Fruit fly (Drosophila melanogaster) Kc167 (cell line): ENCODE measurements around the gene gdl-ORF39.

Experiments
- Myc ChIP-seq: fragments of >200 bp; optimal IDR thresholded peaks from 2 replicates; lab custom pipeline; 2017; ENCODE audit warnings: missing external identifiers
- Sin3A ChIP-seq: fragments of >200 bp; optimal IDR thresholded peaks from 2 replicates; lab custom pipeline; 2018; ENCODE audit warnings: missing external identifiers
- h ChIP-seq: fragments of >200 bp; optimal IDR thresholded peaks from 3 replicates; lab custom pipeline; 2018; ENCODE audit warnings: missing external identifiers
- insv ChIP-seq: fragments of >200 bp; optimal IDR thresholded peaks from 3 replicates; lab custom pipeline; 2018; ENCODE audit warnings: missing external identifiers
- psq ChIP-seq: fragments of >200 bp; optimal IDR thresholded peaks from 2 replicates; lab custom pipeline; 2017; ENCODE audit warnings: missing external identifiers
- ttk ChIP-seq: sonication (Bioruptor generic); optimal IDR thresholded peaks from 2 replicates; lab custom pipeline; 2017; ENCODE audit warnings: missing external identifiers

gdl-ORF39 gene

DNA sequence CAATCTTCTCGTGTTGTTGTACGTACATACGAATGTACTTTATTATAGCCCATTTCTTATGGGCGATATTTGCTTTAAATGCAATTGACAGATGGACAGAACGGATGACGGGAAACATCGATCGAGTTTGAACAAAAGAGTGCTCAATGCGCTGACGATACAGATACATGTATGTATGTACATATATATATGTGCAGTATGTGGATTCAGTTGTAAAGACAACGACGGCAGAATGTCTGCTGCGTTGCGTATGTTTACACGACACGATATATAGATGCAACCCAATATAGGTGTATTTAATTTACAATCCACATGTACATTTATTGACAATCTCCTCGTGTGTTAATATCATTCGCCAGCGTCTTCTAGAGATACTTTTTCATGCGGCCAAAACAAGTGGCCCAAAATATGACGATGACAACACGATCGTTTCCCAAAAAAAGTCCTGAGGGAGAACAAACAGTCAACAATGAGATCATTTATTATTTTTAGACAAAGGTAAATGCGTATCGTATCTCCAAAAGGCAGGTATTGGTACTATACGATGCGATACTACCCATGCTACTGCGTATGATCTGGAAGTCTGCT lies 21.5 kb downstream of the gdl-ORF39 start:
- TF ChIP-seq h = no peak
- no peak for TF ChIP-seq psq
- no peak for TF ChIP-seq Myc (lab: Kevin White, UChicago)
- TF ChIP-seq Sin3A (lab: Kevin White, UChicago) = no peak
- TF ChIP-seq insv (lab: Kevin White, UChicago) = no peak
- no peak for TF ChIP-seq ttk (lab: Kevin White, UChicago)

DNA sequence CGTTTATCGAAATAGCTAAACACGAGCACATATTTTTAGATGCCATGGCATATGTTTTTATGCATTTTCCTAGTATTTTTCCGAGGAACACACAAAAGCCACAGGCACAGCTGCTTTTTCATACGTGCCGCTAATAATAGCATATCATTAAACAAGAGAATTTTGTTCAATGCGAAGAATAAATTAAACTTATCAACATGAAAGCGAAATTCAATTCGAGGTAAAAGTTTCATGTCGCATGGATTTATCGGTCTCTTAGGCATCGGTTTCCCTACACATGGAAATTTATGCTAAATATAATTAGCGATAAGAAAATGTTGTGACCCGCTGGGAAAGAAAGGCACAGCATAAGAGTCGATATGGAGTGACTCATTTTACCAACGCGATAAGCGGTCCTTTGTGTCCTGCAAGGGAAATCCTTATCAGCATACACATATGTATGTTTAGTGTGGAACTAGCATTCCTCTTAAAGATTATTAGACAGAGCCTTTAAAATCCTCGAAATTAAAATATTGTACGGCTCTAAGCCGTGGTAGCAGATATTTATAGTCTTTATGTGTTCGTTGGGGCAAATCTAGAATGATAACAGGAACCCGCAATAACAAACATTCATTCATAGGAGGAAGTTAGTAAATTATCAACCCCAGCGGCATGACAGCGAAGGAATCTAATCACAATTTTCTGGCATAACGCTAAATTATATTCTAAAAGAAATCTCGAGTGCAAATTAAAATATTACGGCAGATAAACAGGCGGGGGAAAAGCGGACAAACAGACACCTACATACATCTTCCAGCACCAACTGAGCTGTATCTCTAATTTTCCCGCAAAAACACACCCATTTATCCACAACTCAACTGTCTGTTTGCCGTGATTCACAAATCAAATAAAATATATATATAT lies 22.4 kb downstream of the gdl-ORF39 start, which contains the start of gene CG43248:
TSS of gene CG43248 (minus strand) at position 51 of the 903 bp plus-strand sequence.
- TF ChIP-seq Sin3A (lab: Kevin White, UChicago) (no peak), h (no peak), psq (no peak), Myc (lab: Kevin White, UChicago) (no peak), insv (lab: Kevin White, UChicago) (no peak), ttk (lab: Kevin White, UChicago) (no peak)

DNA sequence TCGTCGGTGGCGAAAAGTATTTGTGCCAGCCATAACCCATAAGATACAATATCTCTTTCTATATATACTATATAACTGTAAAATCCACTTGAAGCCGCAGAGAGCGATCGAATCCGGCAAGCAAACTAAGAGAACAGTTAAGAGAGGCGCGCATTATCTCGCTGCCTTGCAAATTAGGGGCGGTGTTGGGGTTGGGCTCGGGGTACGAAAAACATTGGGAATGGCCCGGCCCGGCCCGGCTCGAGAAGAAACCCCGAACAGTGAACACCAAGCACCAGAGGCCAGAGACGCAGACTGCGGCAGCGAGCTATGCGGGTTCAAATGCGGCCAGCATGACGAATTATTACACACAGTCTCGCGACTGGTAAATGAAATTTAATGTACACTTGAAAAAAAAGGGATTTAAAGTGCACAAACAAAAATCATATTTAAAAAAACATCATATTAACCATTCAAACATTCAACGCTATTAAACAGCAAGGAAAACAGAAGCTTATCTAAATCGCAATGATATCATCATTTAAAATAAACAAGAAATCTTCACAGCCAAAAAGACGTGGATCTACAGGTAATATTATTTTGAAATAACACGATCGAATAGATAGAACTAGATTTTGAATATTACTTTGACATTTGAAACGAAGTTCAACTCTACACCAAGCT lies 23.3 kb downstream of the gdl-ORF39 start:
- no peak for TF ChIP-seq ttk (lab: Kevin White, UChicago)
- no peak for TF ChIP-seq Sin3A (lab: Kevin White, UChicago)
- TF ChIP-seq Myc (lab: Kevin White, UChicago) = no peak
- TF ChIP-seq psq = no peak
- no peak for TF ChIP-seq h
- TF ChIP-seq insv (lab: Kevin White, UChicago) = no peak

DNA sequence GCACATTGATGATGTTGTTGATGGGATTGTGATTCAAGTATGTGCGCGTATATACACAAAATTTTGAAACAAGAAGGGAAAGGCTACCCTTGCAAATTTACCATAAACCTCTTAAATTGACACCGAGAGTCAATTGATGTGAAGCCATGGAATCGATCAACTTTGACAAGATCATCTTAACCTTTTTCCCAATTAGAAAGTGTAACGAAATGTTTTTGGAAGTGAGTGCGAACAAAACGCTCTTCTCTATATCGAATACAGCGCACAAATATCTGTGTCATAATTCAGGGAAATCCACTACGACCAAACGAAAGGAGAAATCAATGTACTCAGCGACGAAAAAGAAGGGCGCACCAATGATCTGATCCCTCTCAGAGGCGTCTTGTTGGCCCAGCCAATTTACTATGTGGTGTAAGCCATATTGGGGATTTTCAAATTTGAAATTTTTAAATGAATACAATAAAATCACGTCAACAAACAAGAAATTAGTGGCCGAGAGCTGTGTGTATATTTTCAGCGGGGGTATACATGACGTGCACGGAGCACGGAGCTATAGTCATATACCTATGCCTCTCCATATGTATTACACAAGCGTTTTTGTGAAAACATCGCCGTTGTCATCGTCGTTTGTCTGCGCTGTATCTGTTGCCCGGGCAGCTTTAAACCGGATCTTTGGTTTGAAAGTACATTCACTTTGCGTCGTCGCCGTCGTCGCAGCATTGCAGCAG lies 24.3 kb downstream of the gdl-ORF39 start:
- TF ChIP-seq h (no peak), psq (no peak), insv (lab: Kevin White, UChicago) (no peak), Sin3A (lab: Kevin White, UChicago) (no peak), Myc (lab: Kevin White, UChicago) (no peak), ttk (lab: Kevin White, UChicago) (no peak)

DNA sequence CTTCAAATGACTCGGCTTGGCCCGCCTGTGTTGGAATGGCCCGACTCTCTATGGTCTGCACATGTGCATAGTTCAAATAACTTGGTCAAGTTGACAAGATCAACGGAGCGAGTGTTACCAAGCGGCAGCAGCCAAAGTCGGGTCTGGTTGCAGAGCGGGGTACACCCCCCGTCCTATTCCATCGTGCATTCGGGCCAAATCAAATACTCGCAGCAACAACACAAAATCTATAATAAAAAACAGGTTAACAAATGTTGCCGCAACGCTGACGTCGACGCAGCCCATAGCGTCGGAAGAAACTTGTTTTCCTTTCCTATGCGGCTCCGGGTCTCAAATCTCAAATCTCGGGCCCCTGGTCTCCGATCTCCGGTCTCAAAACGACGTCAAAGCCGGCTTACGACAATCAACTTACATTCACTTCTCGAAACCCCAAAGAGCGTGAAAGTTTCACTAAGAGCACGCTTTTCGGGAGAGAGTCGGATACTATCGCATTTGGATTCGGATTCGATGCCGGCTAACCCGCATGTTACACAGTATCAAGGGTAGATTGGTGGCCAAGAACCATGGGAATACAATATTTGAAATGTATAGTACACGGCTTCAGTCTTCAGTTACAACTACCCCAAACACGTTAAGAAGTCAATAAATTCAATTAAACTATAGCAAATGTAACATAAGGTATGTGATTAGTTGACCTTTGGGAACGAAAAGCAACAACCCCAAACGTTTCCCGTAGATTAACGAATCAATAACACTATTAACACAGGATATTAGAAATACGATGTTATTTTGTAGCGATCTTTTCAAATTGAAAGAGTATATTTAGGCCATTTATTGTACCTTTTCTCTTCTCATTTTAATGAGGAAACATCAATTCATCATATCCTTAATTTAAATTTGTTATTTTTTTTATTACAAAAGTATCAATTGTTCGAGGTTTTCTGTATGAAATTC lies 25.3 kb downstream of the gdl-ORF39 start:
- TF ChIP-seq Myc (lab: Kevin White, UChicago) (no peak), h (no peak), ttk (lab: Kevin White, UChicago) (no peak), psq (no peak), Sin3A (lab: Kevin White, UChicago) (no peak), insv (lab: Kevin White, UChicago) (no peak)

DNA sequence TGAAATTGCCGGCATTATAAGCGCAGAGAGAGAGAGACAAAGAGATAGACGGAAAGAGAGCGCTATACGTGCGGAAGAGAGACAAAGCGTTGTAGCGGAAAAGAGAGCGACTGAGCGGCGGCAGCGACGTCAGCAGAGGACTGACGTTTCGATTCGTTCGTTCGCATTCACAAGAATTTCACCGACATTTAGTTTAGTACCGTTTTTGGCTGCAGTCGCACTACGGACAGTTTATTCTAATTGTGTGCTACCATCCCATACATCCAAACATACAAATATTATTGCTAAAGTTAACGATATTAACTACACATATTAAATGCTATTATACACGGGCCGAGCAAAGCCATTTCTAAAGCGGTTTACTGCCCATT lies 26.0 kb downstream of the gdl-ORF39 start, which contains the start of gene CrebA:
TSS of gene CrebA (plus strand) at position 168 of the 371 bp plus-strand sequence.
- no peak for TF ChIP-seq Myc (lab: Kevin White, UChicago)
- TF ChIP-seq psq = no peak
- TF ChIP-seq insv (lab: Kevin White, UChicago) = no peak
- TF ChIP-seq ttk (lab: Kevin White, UChicago) = no peak
- no peak for TF ChIP-seq h
- no peak for TF ChIP-seq Sin3A (lab: Kevin White, UChicago)

DNA sequence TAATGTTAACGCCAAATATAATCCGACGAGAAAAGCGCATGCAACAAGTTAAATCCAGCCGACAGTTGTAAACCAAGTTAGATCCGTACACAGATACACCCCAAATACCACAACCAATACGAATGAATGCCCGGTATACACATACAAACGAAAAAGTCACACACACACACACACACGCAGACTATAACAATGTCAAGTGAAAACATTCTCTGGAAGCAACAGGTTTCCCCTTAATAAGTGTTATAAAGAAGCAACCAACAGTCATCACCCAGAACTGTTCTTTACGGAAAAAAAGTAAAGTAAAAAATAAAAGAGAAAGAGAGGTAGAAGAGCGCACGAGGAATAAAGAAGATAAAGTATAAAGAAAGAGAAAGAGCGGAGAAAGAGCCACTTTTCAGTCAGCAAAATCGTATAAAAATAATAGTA lies 26.6 kb downstream of the gdl-ORF39 start:
- TF ChIP-seq ttk (lab: Kevin White, UChicago) (no peak), psq (no peak), h (no peak), Myc (lab: Kevin White, UChicago) (no peak), insv (lab: Kevin White, UChicago) (no peak), Sin3A (lab: Kevin White, UChicago) (no peak)

DNA sequence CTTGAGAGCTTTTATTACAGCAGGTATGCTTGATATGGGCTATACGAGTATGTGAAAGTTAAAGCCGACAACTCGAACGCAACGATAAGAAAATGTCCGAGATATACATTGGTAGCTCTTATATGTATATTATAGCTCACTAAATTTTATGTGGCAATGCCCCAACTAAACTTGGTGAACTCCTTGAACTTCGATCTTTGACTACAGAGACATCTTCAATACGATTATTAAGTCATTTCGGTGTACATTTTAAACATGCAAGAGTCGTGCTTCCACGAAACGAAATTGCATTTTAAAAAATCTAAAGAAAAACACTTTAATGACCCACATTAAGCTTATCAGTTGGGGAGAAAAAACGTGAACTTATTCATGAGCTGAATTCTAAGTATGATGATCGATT lies 27.3 kb downstream of the gdl-ORF39 start:
- TF ChIP-seq Sin3A (lab: Kevin White, UChicago) = no peak
- no peak for TF ChIP-seq insv (lab: Kevin White, UChicago)
- TF ChIP-seq Myc (lab: Kevin White, UChicago) = no peak
- TF ChIP-seq h = no peak
- no peak for TF ChIP-seq ttk (lab: Kevin White, UChicago)
- no peak for TF ChIP-seq psq

DNA sequence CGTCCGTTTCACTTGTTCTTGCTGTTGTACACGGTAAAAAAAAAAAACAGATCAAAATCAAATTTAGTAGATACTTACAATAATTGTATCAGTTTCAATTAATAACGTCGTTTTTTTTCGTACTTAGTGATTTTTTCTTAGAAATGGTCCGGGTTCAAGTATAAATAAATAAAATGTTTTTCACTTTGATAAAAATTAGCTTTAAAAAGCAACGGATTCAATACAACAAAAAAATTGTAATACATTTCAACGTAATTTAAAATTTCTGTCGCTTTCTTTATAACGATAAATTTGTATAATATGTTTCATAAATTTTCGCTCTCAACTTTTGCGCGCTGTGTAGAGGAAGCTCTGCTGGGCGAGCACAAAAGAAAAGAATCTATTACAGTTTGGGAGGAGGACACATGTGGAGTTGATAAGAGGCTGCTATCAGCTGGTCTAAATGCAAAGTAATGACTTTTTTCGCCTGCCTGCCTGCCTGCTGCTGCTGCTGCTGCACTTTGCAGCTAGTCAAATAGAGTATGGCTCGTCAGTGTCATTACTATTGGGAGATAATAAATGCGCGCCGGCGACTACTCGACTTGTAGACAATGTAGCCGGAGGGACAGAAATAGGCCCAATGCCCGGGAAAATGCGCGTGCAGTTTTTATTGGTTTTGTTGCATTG lies 28.8 kb downstream of the gdl-ORF39 start:
- TF ChIP-seq Myc (lab: Kevin White, UChicago) (no peak), h (no peak), psq (no peak), insv (lab: Kevin White, UChicago) (no peak), Sin3A (lab: Kevin White, UChicago) (no peak), ttk (lab: Kevin White, UChicago) (no peak)
